Worm (Caenorhabditis elegans): Measurements from ENCODE around the gene ztf-22.

DNA sequence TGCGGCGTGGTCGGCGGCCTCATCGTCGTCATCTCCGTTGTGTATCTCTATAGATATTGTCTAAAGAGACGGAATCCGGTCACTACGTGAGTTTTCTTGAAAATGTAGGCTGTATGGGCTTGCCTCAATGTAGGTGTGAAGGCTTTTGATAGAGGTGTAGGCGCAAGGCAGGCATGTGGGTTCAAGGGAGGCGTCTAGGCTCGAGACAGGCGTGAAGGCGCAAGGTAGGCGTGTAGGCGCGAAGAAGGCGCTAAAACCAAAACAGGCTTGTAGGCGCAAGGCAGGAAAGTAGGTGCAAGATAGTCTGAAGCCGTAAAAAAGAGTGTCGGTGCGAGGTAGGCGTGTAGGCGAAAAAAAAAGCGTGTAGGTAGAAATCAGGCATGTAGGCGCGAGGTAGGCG lies 7.4 kb downstream of the ztf-22 start:
- TF ChIP-seq lsy-2 (tag; optimal IDR thresholded peaks at IDR 0.05) (no peak), lin-13 (tag; optimal IDR thresholded peaks at IDR 0.05) (no peak), unc-62 (GFP tag; optimal IDR thresholded peaks at IDR 0.05) (no peak), mep-1 (tag; optimal IDR thresholded peaks at IDR 0.05) (no peak), nhr-237 (tag; optimal IDR thresholded peaks at IDR 0.05) (no peak), drap-1 (GFP tag; optimal IDR thresholded peaks at IDR 0.05) (no peak), elt-3 (tag; optimal IDR thresholded peaks at IDR 0.05) (no peak), nhr-2 (tag; optimal IDR thresholded peaks at IDR 0.05) (no peak)

All from whole organism, mixed stage, embryonic.